Fruit fly (Drosophila melanogaster) Kc167 (cell line): ENCODE data around the gene Cpsf100.

Experiments
- Myc ChIP-seq: fragments of >200 bp; optimal IDR thresholded peaks from 2 replicates; lab custom pipeline; 2017; ENCODE audit warnings: missing external identifiers
- Sin3A ChIP-seq: fragments of >200 bp; optimal IDR thresholded peaks from 2 replicates; lab custom pipeline; 2018; ENCODE audit warnings: missing external identifiers
- h ChIP-seq: fragments of >200 bp; optimal IDR thresholded peaks from 3 replicates; lab custom pipeline; 2018; ENCODE audit warnings: missing external identifiers
- insv ChIP-seq: fragments of >200 bp; optimal IDR thresholded peaks from 3 replicates; lab custom pipeline; 2018; ENCODE audit warnings: missing external identifiers
- psq ChIP-seq: fragments of >200 bp; optimal IDR thresholded peaks from 2 replicates; lab custom pipeline; 2017; ENCODE audit warnings: missing external identifiers
- ttk ChIP-seq: sonication (Bioruptor generic); optimal IDR thresholded peaks from 2 replicates; lab custom pipeline; 2017; ENCODE audit warnings: missing external identifiers

The Cpsf100 gene

dm6 chr3R:29059385-29059784 lies 25.0 kb downstream of the Cpsf100 start:
- TF ChIP-seq insv (lab: Kevin White, UChicago) (no peak), Myc (lab: Kevin White, UChicago) (no peak), psq (lab: Kevin White, UChicago) (no peak), h (no peak), Sin3A (no peak), ttk (lab: Kevin White, UChicago) (no peak)

dm6 chr3R:29062717-29063206 lies 28.4 kb downstream of the Cpsf100 start, which contains the start of the genes Cul5 and Bicra:
Cul5 (minus strand) TSS chr3R:29062975.
Bicra (plus strand) TSS chr3R:29063040.
- TF ChIP-seq ttk (lab: Kevin White, UChicago) (no peak), h (no peak), insv (lab: Kevin White, UChicago) (no peak), Myc (lab: Kevin White, UChicago) (no peak), Sin3A (no peak), psq (lab: Kevin White, UChicago) (no peak)

dm6 chr3R:29063207-29063920 lies 29.0 kb downstream of the Cpsf100 start:
- TF ChIP-seq Sin3A: no peak
- TF ChIP-seq psq (lab: Kevin White, UChicago): no peak
- no peak for TF ChIP-seq Myc (lab: Kevin White, UChicago)
- no peak for TF ChIP-seq insv (lab: Kevin White, UChicago)
- no peak for TF ChIP-seq h
- TF ChIP-seq ttk (lab: Kevin White, UChicago): no peak

dm6 chr3R:29063921-29064460 lies 29.6 kb downstream of the Cpsf100 start:
- TF ChIP-seq Myc (lab: Kevin White, UChicago) (no peak), h (no peak), ttk (lab: Kevin White, UChicago) (no peak), Sin3A (no peak), psq (lab: Kevin White, UChicago) (no peak), insv (lab: Kevin White, UChicago) (no peak)

dm6 chr3R:29064682-29065100 lies 30.3 kb downstream of the Cpsf100 start:
- TF ChIP-seq psq (lab: Kevin White, UChicago): no peak
- no peak for TF ChIP-seq insv (lab: Kevin White, UChicago)
- TF ChIP-seq ttk (lab: Kevin White, UChicago): no peak
- TF ChIP-seq h: no peak
- TF ChIP-seq Myc (lab: Kevin White, UChicago): no peak
- TF ChIP-seq Sin3A: no peak

- TF ChIP-seq insv (lab: Kevin White, UChicago): no peak
- TF ChIP-seq h: no peak
- TF ChIP-seq psq (lab: Kevin White, UChicago): no peak
- TF ChIP-seq Sin3A: no peak
- TF ChIP-seq ttk (lab: Kevin White, UChicago): no peak
- no peak for TF ChIP-seq Myc (lab: Kevin White, UChicago)
Measured at dm6 chr3R:29066285-29066684, 31.9 kb downstream of the Cpsf100 start.

dm6 chr3R:29067091-29067490 lies 32.7 kb downstream of the Cpsf100 start:
- TF ChIP-seq ttk (lab: Kevin White, UChicago) (no peak), Myc (lab: Kevin White, UChicago) (no peak), Sin3A (no peak), h (no peak), insv (lab: Kevin White, UChicago) (no peak), psq (lab: Kevin White, UChicago) (no peak)

- TF ChIP-seq Myc (lab: Kevin White, UChicago) (no peak), psq (lab: Kevin White, UChicago) (no peak), h (no peak), ttk (lab: Kevin White, UChicago) (no peak), insv (lab: Kevin White, UChicago) (no peak), Sin3A (no peak)
Measured at dm6 chr3R:29068430-29069207, 34.2 kb downstream of the Cpsf100 start.

dm6 chr3R:29069208-29070072 lies 35.1 kb downstream of the Cpsf100 start:
- no peak for TF ChIP-seq h
- TF ChIP-seq psq (lab: Kevin White, UChicago): no peak
- TF ChIP-seq ttk (lab: Kevin White, UChicago): no peak
- no peak for TF ChIP-seq insv (lab: Kevin White, UChicago)
- TF ChIP-seq Sin3A: no peak
- no peak for TF ChIP-seq Myc (lab: Kevin White, UChicago)

- TF ChIP-seq h (no peak), ttk (lab: Kevin White, UChicago) (no peak), insv (lab: Kevin White, UChicago) (no peak), psq (lab: Kevin White, UChicago) (no peak), Myc (lab: Kevin White, UChicago) (no peak), Sin3A (no peak)
Measured at dm6 chr3R:29071141-29071540, 36.8 kb downstream of the Cpsf100 start.

- no peak for TF ChIP-seq insv (lab: Kevin White, UChicago)
- TF ChIP-seq ttk (lab: Kevin White, UChicago): no peak
- no peak for TF ChIP-seq Sin3A
- TF ChIP-seq Myc (lab: Kevin White, UChicago): no peak
- TF ChIP-seq psq (lab: Kevin White, UChicago): no peak
- TF ChIP-seq h: no peak
Measured at dm6 chr3R:29072834-29073233, 38.5 kb downstream of the Cpsf100 start.
